Fruit fly (Drosophila melanogaster): ENCODE measurements around the gene Syx16.

Gene Syx16

DNA sequence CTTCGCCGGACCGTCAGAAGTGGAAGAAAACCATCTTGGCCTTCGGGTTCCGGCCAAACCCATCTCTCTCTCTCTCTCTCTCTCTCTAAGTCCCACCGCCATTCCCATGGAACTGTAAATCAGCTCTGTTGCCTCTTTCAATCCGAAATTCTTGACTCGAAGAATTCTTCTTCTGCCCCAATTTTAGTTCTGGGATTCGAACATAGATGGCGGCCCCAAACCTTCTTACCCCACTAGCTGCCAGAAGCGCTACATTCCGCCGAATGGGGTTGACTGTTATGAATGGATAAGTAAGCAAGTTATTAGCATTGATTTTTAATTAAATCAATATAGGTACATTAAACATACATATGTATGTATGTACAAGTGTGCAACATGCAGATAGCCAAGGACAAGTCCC, 7.7 kb downstream of the Syx16 start:
- TF ChIP-seq cnc (optimal IDR thresholded peaks at IDR 0.05) (no peak), Clk (GFP tag; optimal IDR thresholded peaks at IDR 0.05) (no peak), pad (GFP tag; optimal IDR thresholded peaks at IDR 0.05) (no peak), cic (GFP tag; optimal IDR thresholded peaks at IDR 0.05) (no peak), CG7101 (tag; optimal IDR thresholded peaks at IDR 0.05) (no peak)

DNA sequence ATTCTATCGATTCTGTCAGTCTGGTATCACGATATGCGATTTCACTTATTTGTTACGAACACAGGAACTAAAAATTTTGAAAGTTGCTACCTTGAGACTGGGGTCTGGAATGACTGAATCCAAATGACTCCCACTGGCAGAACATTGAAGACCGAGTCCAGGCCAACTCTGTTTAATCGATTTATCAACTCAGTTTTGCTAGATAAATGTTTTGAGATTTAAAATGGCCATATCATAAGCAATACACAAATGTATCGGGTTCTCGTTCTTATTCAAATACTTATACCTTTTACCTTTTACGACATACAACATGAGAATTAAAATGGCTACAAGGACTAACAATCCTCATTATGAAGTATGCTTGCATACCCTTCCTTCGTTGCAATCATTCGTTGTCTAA, 17.1 kb downstream of the Syx16 start, which contains the start of gene CG12679:
Gene CG12679 (minus strand): TSS at position 101 of the 400 bp plus-strand sequence.
- TF ChIP-seq CG7045 (GFP tag; optimal IDR thresholded peaks at IDR 0.05) (no peak), CG1620 (GFP tag; optimal IDR thresholded peaks at IDR 0.05) (no peak), cic (GFP tag; optimal IDR thresholded peaks at IDR 0.05) (no peak), pad (GFP tag; optimal IDR thresholded peaks at IDR 0.05) (no peak), Hr96 (GFP tag; optimal IDR thresholded peaks at IDR 0.05) (no peak), Crg-1 (GFP tag; optimal IDR thresholded peaks at IDR 0.05) (no peak), kay (GFP tag; ENCODE audit: borderline replicate concordance) (no peak), CG14711 (tag; optimal IDR thresholded peaks at IDR 0.05) (no peak), cnc (optimal IDR thresholded peaks at IDR 0.05) (no peak), bab1 (GFP tag; optimal IDR thresholded peaks at IDR 0.05) (no peak), toe (GFP tag; optimal IDR thresholded peaks at IDR 0.05) (no peak), CG11617 (GFP tag; optimal IDR thresholded peaks at IDR 0.05) (no peak), Mnt (GFP tag; optimal IDR thresholded peaks at IDR 0.05) (no peak), Clk (GFP tag; optimal IDR thresholded peaks at IDR 0.05) (no peak), CG33017 (tag; optimal IDR thresholded peaks at IDR 0.05) (no peak), CG7101 (tag; optimal IDR thresholded peaks at IDR 0.05) (no peak), CG12768 (GFP tag; optimal IDR thresholded peaks at IDR 0.05) (no peak), tj (GFP tag; optimal IDR thresholded peaks at IDR 0.05) (no peak), ovo (GFP tag; optimal IDR thresholded peaks at IDR 0.05) (no peak)

All from whole organism, adult.